Worm (Caenorhabditis elegans) whole organism, L4/young adult: ENCODE results near the gene smf-3.

Experiments
- W03F9.2 ChIP-seq: fragments of 150-350 bp; optimal IDR thresholded peaks from 2 replicates; lab custom pipeline; 2014; ENCODE audit warnings: missing biosample characterization, missing genetic modification characterization
- dao-5 ChIP-seq: sonication (generic microtip); optimal IDR thresholded peaks from 2 replicates; lab custom pipeline; 2016; ENCODE audit warnings: missing genotype, missing genetic modification characterization, moderate library complexity, missing compliant biosample characterization
- him-1 ChIP-seq: sonication (generic microtip); optimal IDR thresholded peaks from 2 replicates; lab custom pipeline; 2016; ENCODE audit warnings: missing genotype, missing genetic modification reagents, missing genetic modification characterization, missing compliant biosample characterization

- TF ChIP-seq him-1 (tag; lab: Kevin White, UChicago) = no peak
- no peak for TF ChIP-seq W03F9.2 (tag; lab: Kevin White, UChicago)
- no peak for TF ChIP-seq dao-5
These were observed 4.9 kb upstream of the smf-3 start, which contains the start of gene daao-1 for ce11 chrIV:2613754-2614244.
